Fruit fly (Drosophila melanogaster): ENCODE measurements around the gene TFAM.

Gene TFAM

DNA sequence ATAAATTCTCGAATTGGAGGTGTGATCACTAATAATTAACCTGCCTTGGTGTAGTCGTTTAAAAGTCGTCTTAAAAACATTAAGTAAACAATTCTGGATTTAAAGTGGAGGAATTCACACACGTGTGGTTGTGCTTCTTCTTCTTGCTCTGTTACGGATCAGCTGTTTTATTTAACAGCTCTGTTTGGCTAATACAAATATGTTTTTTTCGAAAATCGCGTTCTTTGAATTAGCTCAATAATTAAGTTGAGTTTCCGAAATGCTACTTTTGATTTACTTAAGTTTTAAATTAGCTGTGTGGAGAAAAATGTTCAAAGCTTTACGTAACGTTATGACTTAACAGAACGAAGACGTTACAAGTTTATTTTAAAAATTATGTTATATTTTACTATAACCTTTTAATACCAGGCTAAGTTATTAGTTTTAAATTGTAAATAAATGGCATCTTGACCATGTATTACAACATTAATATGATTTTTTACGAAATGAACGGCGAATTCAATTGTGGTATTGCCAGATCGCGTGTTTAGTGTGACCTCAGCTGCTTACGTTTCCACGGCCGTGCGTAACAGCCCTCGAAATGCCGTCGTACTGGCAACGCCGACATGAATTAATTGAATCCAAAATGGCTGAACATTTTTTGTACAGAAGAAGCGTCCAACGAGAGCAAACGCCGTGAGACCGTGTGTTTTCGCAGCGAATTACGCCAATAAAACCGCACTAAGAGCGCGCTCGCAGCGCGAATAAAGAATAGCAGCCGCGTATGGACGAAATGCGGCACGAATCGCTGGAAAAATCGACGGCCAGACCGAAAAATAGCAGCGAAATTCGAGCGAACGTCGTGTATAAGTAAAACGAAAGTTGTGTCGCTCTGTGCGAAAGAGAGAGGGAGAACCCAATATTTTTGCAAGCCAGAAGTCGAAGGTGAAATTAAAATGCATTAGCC lies 16.0 kb upstream of the TFAM start, which contains the start of the genes Pus1 and bon (continued):
- peak; percentile 12 for TF ChIP-seq acj6 (GFP tag; optimal IDR thresholded peaks at IDR 0.05)
- no peak for TF ChIP-seq CG6808 (GFP tag; optimal IDR thresholded peaks at IDR 0.05)
- TF ChIP-seq CG16779 (tag; optimal IDR thresholded peaks at IDR 0.05) = no peak
- no peak for TF ChIP-seq CG4318 (GFP tag; optimal IDR thresholded peaks at IDR 0.05)
- TF ChIP-seq dac (GFP tag; optimal IDR thresholded peaks at IDR 0.05) = no peak
- no peak for TF ChIP-seq CG6854 (GFP tag; optimal IDR thresholded peaks at IDR 0.05)
- no peak for TF ChIP-seq CG8119 (GFP tag; IDR thresholded peaks at IDR 0.05)
- TF ChIP-seq eg (GFP tag; IDR thresholded peaks at IDR 0.05) = 0 out of 3 replicates have a peak, but pooled peaks have one; percentile 14
- peak; percentile 57 for TF ChIP-seq fkh (GFP tag; optimal IDR thresholded peaks at IDR 0.05)
- peak in 1 of 2 experiments; percentile 6 for TF ChIP-seq ss (GFP tag; optimal IDR thresholded peaks at IDR 0.05)
- TF ChIP-seq Sox14 (GFP tag; optimal IDR thresholded peaks at IDR 0.05) = no peak
- TF ChIP-seq Sox102F (GFP tag; optimal IDR thresholded peaks at IDR 0.05) = peak; percentile 24
- no peak for TF ChIP-seq CG6163 (GFP tag; IDR thresholded peaks at IDR 0.05)
- peak; percentile 3 for TF ChIP-seq topi (GFP tag; optimal IDR thresholded peaks at IDR 0.05)
- TF ChIP-seq vri (GFP tag; optimal IDR thresholded peaks at IDR 0.05) = no peak
- TF ChIP-seq fd85E (GFP tag; optimal IDR thresholded peaks at IDR 0.05) = no peak
- no peak for TF ChIP-seq Eip93F (GFP tag; optimal IDR thresholded peaks at IDR 0.05)
- TF ChIP-seq achi (GFP tag; optimal IDR thresholded peaks at IDR 0.05) = no peak
- peak; percentile 16 for TF ChIP-seq Smox (GFP tag; optimal IDR thresholded peaks at IDR 0.05)
- TF ChIP-seq CG34406 (GFP tag; optimal IDR thresholded peaks at IDR 0.05) = no peak
- no peak for TF ChIP-seq CG6792 (GFP tag; optimal IDR thresholded peaks at IDR 0.05)
- TF ChIP-seq CG11762 (GFP tag; optimal IDR thresholded peaks at IDR 0.05; ENCODE audit: insufficient read depth) = no peak
- peak; percentile 65 for TF ChIP-seq Eip78C (GFP tag)
- no peak for TF ChIP-seq Hr4 (GFP tag; optimal IDR thresholded peaks at IDR 0.05)
- TF ChIP-seq Hr38 (GFP tag; optimal IDR thresholded peaks at IDR 0.05) = no peak
- TF ChIP-seq CG3919 (GFP tag; optimal IDR thresholded peaks at IDR 0.05) = peak; percentile 19
- TF ChIP-seq CG7368 (GFP tag; optimal IDR thresholded peaks at IDR 0.05) = no peak
- no peak for TF ChIP-seq CG11902 (GFP tag; optimal IDR thresholded peaks at IDR 0.05)
- peak; percentile 58 for TF ChIP-seq CG1621 (tag; optimal IDR thresholded peaks at IDR 0.05)
- TF ChIP-seq CG9139 (GFP tag; optimal IDR thresholded peaks at IDR 0.05) = no peak
- no peak for TF ChIP-seq Ets21C (GFP tag; optimal IDR thresholded peaks at IDR 0.05)
- TF ChIP-seq CG10669 (GFP tag; optimal IDR thresholded peaks at IDR 0.05) = no peak
- peak; percentile 26 for TF ChIP-seq Hr39 (GFP tag; optimal IDR thresholded peaks at IDR 0.05)
- peak; percentile 30 for TF ChIP-seq CG31627 (GFP tag; optimal IDR thresholded peaks at IDR 0.05)
- peak; percentile 36 for TF ChIP-seq esn (GFP tag; optimal IDR thresholded peaks at IDR 0.05)

dm6 chr3R:20588480-20588785 lies 11.6 kb upstream of the TFAM start, which contains the start of gene Srp72:
Srp72 (plus strand) TSS chr3R:20588711.
- TF ChIP-seq CG8119 (GFP tag; IDR thresholded peaks at IDR 0.05) (peak; percentile 58; the same call in 1 of the 3 replicates), achi (GFP tag; optimal IDR thresholded peaks at IDR 0.05) (peak; percentile 56), eg (GFP tag; IDR thresholded peaks at IDR 0.05) (peak; percentile 49; the same call in 1 of the 3 replicates), dac (GFP tag; optimal IDR thresholded peaks at IDR 0.05) (no peak), Eip75B (GFP tag; optimal IDR thresholded peaks at IDR 0.05) (peak; percentile 40), Blimp-1 (GFP tag; optimal IDR thresholded peaks at IDR 0.05) (no peak), CG16779 (tag; optimal IDR thresholded peaks at IDR 0.05) (no peak), CG11762 (GFP tag; optimal IDR thresholded peaks at IDR 0.05; ENCODE audit: insufficient read depth) (no peak), Hr39 (GFP tag; optimal IDR thresholded peaks at IDR 0.05) (peak; percentile 45), Lpt (GFP tag; optimal IDR thresholded peaks at IDR 0.05) (peak; percentile 35), fkh (GFP tag; optimal IDR thresholded peaks at IDR 0.05) (peak; percentile 13), Ets21C (GFP tag; optimal IDR thresholded peaks at IDR 0.05) (peak; percentile 0), CG10669 (GFP tag; optimal IDR thresholded peaks at IDR 0.05) (peak; percentile 41), Met (GFP tag; optimal IDR thresholded peaks at IDR 0.05) (peak; percentile 55), CG3032 (tag; optimal IDR thresholded peaks at IDR 0.05) (peak; percentile 28), Sox15 (GFP tag; optimal IDR thresholded peaks at IDR 0.05) (peak; percentile 40), fd59A (GFP tag; optimal IDR thresholded peaks at IDR 0.05) (no peak), net (GFP tag; optimal IDR thresholded peaks at IDR 0.05) (no peak), CG3919 (GFP tag; optimal IDR thresholded peaks at IDR 0.05) (peak; percentile 52), topi (GFP tag; optimal IDR thresholded peaks at IDR 0.05) (peak; percentile 45), svp (GFP tag) (peak; percentile 81), Gug (GFP tag; IDR thresholded peaks at IDR 0.05) (peak; percentile 36; the same call in 1 of the 2 replicates), Hr38 (GFP tag; optimal IDR thresholded peaks at IDR 0.05) (no peak), dsx (GFP tag; optimal IDR thresholded peaks at IDR 0.05; ENCODE audit: poor library complexity, severe bottlenecking) (no peak), salr (GFP tag; optimal IDR thresholded peaks at IDR 0.05) (no peak), Sox14 (GFP tag; optimal IDR thresholded peaks at IDR 0.05) (peak; percentile 26), cyc (GFP tag; optimal IDR thresholded peaks at IDR 0.05) (peak; percentile 31)

All from whole organism, prepupa.